Fruit fly (Drosophila melanogaster): Measurements from ENCODE around the gene VhaPPA1-1.

DNA sequence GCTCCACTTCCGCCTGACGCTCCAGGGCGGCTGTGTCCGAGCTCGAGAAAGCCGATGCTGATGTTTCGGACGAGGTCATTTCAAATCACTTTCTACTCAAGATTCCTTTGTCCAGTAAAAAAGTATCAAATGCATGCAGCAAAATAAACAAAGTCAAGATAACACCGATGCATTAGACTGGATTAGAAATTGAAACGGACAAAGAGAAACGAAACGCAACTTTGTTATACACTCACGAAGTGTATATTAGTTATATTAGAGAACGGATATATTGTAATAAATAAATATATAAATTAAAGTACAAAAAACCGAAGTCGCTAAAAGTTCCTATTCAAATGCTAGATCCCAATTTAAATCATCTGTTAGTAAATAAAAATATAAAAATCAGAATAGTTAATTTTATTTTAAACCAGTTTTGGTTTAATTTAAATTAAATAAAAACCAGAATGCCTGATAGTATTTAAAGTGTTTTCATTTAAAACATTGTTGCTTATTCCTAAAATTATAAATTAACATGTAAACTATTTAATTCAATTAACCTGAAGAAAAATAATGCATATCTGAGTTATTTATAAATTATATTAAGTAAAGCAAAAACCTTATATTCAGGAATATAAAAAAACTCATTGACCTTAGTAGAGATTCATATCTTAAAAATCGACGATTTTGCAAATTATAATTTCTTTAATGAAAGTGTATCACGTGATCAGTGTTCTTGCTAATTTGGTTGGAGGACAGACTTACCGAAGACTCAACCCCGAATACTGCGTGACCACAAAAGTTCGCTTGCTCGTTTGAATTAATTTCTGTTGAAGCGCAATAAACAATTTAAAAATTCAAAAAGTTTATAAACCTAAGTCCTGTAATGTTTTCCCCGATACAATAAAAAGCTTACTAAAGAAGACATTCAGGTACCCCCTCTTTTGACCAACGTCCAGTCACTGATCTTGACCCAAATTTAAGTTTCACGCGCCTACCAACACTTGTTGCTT is 9.8 kb downstream of the VhaPPA1-1 start, which contains the start of gene Dph2:
- TF ChIP-seq Smox (GFP tag; optimal IDR thresholded peaks at IDR 0.05) (no peak), vri (GFP tag; optimal IDR thresholded peaks at IDR 0.05) (no peak)

Data from whole organism, prepupa.